Fruit fly (Drosophila melanogaster): ENCODE results near the gene CG34382.

Gene CG34382

dm6 chr3L:9859624-9860023, 19.2 kb upstream of the CG34382 start, which contains the start of gene CG10809 (continued):
- TF ChIP-seq sisA (GFP tag; IDR thresholded peaks at IDR 0.05) (no peak; the same call in 1 of the 2 replicates), CG5180 (GFP tag; optimal IDR thresholded peaks at IDR 0.05) (no peak), Ets65A (GFP tag) (peak; percentile 91), Neu2 (GFP tag; optimal IDR thresholded peaks at IDR 0.05; ENCODE audit: borderline replicate concordance) (no peak), Tbp (GFP tag; optimal IDR thresholded peaks at IDR 0.05) (no peak), CG7745 (tag; optimal IDR thresholded peaks at IDR 0.05) (no peak), eve (GFP tag; optimal IDR thresholded peaks at IDR 0.05) (no peak), CG10959 (GFP tag; IDR thresholded peaks at IDR 0.05) (no peak), croc (GFP tag; conservative IDR thresholded peaks at IDR 0.05) (no peak), nerfin-1 (tag; optimal IDR thresholded peaks at IDR 0.05) (peak; percentile 63), sna (GFP tag; IDR thresholded peaks at IDR 0.05; ENCODE audit: partially characterized antibody) (peak; percentile 88), CG8290 (GFP tag; optimal IDR thresholded peaks at IDR 0.05) (peak; percentile 34), CG8290 (tag; optimal IDR thresholded peaks at IDR 0.05) (no peak), trh (GFP tag; optimal IDR thresholded peaks at IDR 0.05) (peak; percentile 38), CG5245 (GFP tag; optimal IDR thresholded peaks at IDR 0.05) (no peak), Atf6 (GFP tag; IDR thresholded peaks at IDR 0.05) (no peak), wor (GFP tag; IDR thresholded peaks at IDR 0.05) (no peak), CG31388 (GFP tag; optimal IDR thresholded peaks at IDR 0.05) (no peak), CG3407 (GFP tag; optimal IDR thresholded peaks at IDR 0.05) (no peak), jumu (GFP tag; optimal IDR thresholded peaks at IDR 0.05) (peak; percentile 15), CG12104 (GFP tag; optimal IDR thresholded peaks at IDR 0.05) (peak; percentile 14), fd96Cb (tag; optimal IDR thresholded peaks at IDR 0.05) (peak; percentile 7), C15 (GFP tag; IDR thresholded peaks at IDR 0.05) (no peak), CG3995 (GFP tag; optimal IDR thresholded peaks at IDR 0.05) (peak; percentile 43), Xrp1 (GFP tag; IDR thresholded peaks at IDR 0.05) (peak; percentile 21; the same call in 1 of the 2 replicates), CG6791 (GFP tag; IDR thresholded peaks at IDR 0.05; ENCODE audit: partially characterized antibody) (peak; percentile 93), gro (GFP tag; optimal IDR thresholded peaks at IDR 0.05) (peak; percentile 38), ham (GFP tag; IDR thresholded peaks at IDR 0.05) (no peak), Rfx (GFP tag; IDR thresholded peaks at IDR 0.05) (peak; percentile 72), Lhr (GFP tag; optimal IDR thresholded peaks at IDR 0.05) (no peak), Blimp-1 (GFP tag; optimal IDR thresholded peaks at IDR 0.05) (no peak), Mad (GFP tag; optimal IDR thresholded peaks at IDR 0.05) (no peak), sd (tag; optimal IDR thresholded peaks at IDR 0.05) (peak; percentile 61), peb (GFP tag; IDR thresholded peaks at IDR 0.05) (no peak), CG6654 (GFP tag; optimal IDR thresholded peaks at IDR 0.05) (no peak), unpg (GFP tag; optimal IDR thresholded peaks at IDR 0.05) (no peak), Mes4 (GFP tag; optimal IDR thresholded peaks at IDR 0.05) (peak; percentile 6), Dad (GFP tag; optimal IDR thresholded peaks at IDR 0.05) (no peak), Adf1 (GFP tag; IDR thresholded peaks at IDR 0.05) (no peak), CG31365 (tag; optimal IDR thresholded peaks at IDR 0.05) (no peak), lab (GFP tag; optimal IDR thresholded peaks at IDR 0.05) (no peak), CG15073 (GFP tag; optimal IDR thresholded peaks at IDR 0.05) (no peak), CG12391 (tag; optimal IDR thresholded peaks at IDR 0.05) (peak; percentile 67), grau (tag; optimal IDR thresholded peaks at IDR 0.05) (peak; percentile 43), CG31224 (GFP tag; IDR thresholded peaks at IDR 0.05) (no peak), nmo (GFP tag; optimal IDR thresholded peaks at IDR 0.05) (peak; percentile 75), seq (GFP tag; IDR thresholded peaks at IDR 0.05) (no peak), ro (GFP tag; IDR thresholded peaks at IDR 0.05) (no peak), sug (tag; optimal IDR thresholded peaks at IDR 0.05) (peak; percentile 46), ase (GFP tag; IDR thresholded peaks at IDR 0.05) (no peak), Trl (optimal IDR thresholded peaks at IDR 0.05) (no peak), Trl (GFP tag; optimal IDR thresholded peaks at IDR 0.05) (peak; percentile 22), YL-1 (GFP tag; optimal IDR thresholded peaks at IDR 0.05) (peak; percentile 88)
